Worm (Caenorhabditis elegans): ENCODE data around the gene K07E3.4.

DNA sequence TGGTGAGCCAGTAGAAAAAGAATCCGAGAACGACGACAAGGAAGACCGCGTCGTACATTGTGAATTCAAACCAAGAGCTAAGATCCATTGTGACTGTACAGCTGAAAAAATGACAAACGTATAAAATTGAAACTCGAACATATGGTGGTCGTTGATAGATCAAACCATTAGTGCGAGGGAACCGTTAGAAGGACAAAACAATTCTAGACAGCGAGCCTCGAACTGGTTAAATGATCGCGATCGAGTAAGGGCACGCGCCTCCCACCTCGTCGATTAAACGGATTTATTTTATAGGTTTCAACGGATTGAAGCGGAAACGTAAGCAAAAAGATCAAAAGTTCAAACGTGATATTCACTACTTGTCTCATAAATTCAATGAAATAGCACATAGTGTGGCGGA is 4.7 kb upstream of the K07E3.4 start, which contains the start of gene vem-1:
- TF ChIP-seq Y75B8A.6 (GFP tag; IDR thresholded peaks at IDR 0.05) (no peak), ama-1 (optimal IDR thresholded peaks at IDR 0.05) (no peak), mdl-1 (tag; optimal IDR thresholded peaks at IDR 0.05) (no peak), pqm-1 (tag; optimal IDR thresholded peaks at IDR 0.05) (no peak), ZK546.5 (tag; optimal IDR thresholded peaks at IDR 0.05) (no peak), dmd-8 (GFP tag; IDR thresholded peaks at IDR 0.05) (no peak), nhr-76 (tag; optimal IDR thresholded peaks at IDR 0.05) (no peak), unc-62 (GFP tag; optimal IDR thresholded peaks at IDR 0.05 in 1 of 2) (no peak), unc-62 (tag; optimal IDR thresholded peaks at IDR 0.05) (no peak), hlh-30 (tag; optimal IDR thresholded peaks at IDR 0.05; ENCODE audit: insufficient read depth) (no peak)

Measured in whole organism, L4 larva.